Worm (Caenorhabditis elegans) whole organism, midembryonic: Measurements from ENCODE around the gene ZK563.2.

Source experiments
- T22C8.4 ChIP-seq: fragments of 200-800 bp; sonication (Bioruptor generic); IDR thresholded peaks from 2 replicates; pipeline ENCODE4 v1.3.6; 2022; ENCODE audit warnings: missing genetic modification characterization, missing compliant biosample characterization
- cog-1 ChIP-seq: sonication (generic microtip); optimal IDR thresholded peaks from 2 replicates; lab custom pipeline; 2016; ENCODE audit warnings: missing genetic modification characterization, missing compliant biosample characterization
- flt-1 ChIP-seq: fragments of 200-800 bp; sonication (Bioruptor generic); IDR thresholded peaks from 2 replicates; pipeline ENCODE4 v1.3.6; 2022; ENCODE audit warnings: missing genetic modification characterization, missing compliant biosample characterization
- klf-2 ChIP-seq: fragments of 200-800 bp; sonication (Bioruptor generic); conservative IDR thresholded peaks from 2 replicates; pipeline ENCODE4 v1.3.6; 2022; ENCODE audit warnings: missing genetic modification reagents, missing genetic modification characterization, missing compliant biosample characterization
- med-1 ChIP-seq: sonication (generic microtip); optimal IDR thresholded peaks from 2 replicates; lab custom pipeline; 2017; ENCODE audit warnings: missing genetic modification characterization, mild to moderate bottlenecking, missing compliant biosample characterization, antibody characterized with exemption, missing genetic modification reagents; ENCODE audit not compliant: insufficient read depth
- ref-1 ChIP-seq: fragments of 200-800 bp; sonication (Bioruptor generic); conservative IDR thresholded peaks from 2 replicates; pipeline ENCODE4 v1.3.6; 2022; ENCODE audit warnings: missing genetic modification reagents, missing genetic modification characterization, missing compliant biosample characterization
- tab-1 ChIP-seq: fragments of 200-800 bp; sonication (Bioruptor generic); IDR thresholded peaks from 2 replicates; pipeline ENCODE4 v1.3.6; 2022; ENCODE audit warnings: missing genetic modification characterization, missing compliant biosample characterization
- ztf-23 ChIP-seq: fragments of 200-800 bp; sonication (Bioruptor generic); IDR thresholded peaks from 2 replicates; pipeline ENCODE4 v1.3.6; 2022; ENCODE audit warnings: missing genetic modification reagents, missing genetic modification characterization, missing compliant biosample characterization
- ztf-29 ChIP-seq: fragments of 200-800 bp; sonication (Bioruptor generic); IDR thresholded peaks from 2 replicates; pipeline ENCODE4 v1.3.6; 2022; ENCODE audit warnings: missing genetic modification reagents, missing genetic modification characterization, missing compliant biosample characterization

Gene ZK563.2

ce11 chrX:3366782-3367181 lies 2.0 kb upstream of the ZK563.2 start:
- no peak for TF ChIP-seq klf-2 (GFP tag; lab: Robert Waterston, UW)
- no peak for TF ChIP-seq ztf-23 (GFP tag; lab: Robert Waterston, UW)
- no peak for TF ChIP-seq med-1
- no peak for TF ChIP-seq tab-1 (GFP tag; lab: Robert Waterston, UW)
- no peak for TF ChIP-seq flt-1
- no peak for TF ChIP-seq ref-1
- no peak for TF ChIP-seq T22C8.4 (GFP tag; lab: Robert Waterston, UW)
- no peak for TF ChIP-seq ztf-29
- no peak for TF ChIP-seq cog-1 (tag; lab: Kevin White, UChicago)

DNA sequence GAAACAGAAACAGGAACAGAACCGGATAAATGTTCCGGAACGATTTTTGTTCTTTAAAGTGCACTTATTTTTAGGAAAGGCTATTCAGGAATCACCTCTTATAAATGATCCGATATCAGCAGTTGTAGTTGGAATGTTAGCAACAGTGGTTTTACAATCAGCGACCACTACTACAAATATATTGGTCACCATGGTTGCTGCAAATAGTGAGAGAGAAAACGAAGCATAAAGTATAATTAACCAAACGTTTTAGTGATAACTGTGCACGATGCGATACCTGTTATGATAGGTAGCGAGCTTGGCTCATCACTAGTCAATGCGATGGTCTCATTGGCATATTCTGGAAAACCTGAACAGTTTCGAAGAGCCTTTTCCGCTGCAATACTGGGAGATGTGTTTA lies 683 bp downstream of the ZK563.2 start:
- no peak for TF ChIP-seq cog-1 (tag; lab: Kevin White, UChicago)
- no peak for TF ChIP-seq T22C8.4 (GFP tag; lab: Robert Waterston, UW)
- TF ChIP-seq ztf-23 (GFP tag; lab: Robert Waterston, UW): no peak
- no peak for TF ChIP-seq klf-2 (GFP tag; lab: Robert Waterston, UW)
- TF ChIP-seq ref-1: no peak
- TF ChIP-seq flt-1: no peak
- no peak for TF ChIP-seq med-1
- TF ChIP-seq ztf-29: no peak
- TF ChIP-seq tab-1 (GFP tag; lab: Robert Waterston, UW): no peak

DNA sequence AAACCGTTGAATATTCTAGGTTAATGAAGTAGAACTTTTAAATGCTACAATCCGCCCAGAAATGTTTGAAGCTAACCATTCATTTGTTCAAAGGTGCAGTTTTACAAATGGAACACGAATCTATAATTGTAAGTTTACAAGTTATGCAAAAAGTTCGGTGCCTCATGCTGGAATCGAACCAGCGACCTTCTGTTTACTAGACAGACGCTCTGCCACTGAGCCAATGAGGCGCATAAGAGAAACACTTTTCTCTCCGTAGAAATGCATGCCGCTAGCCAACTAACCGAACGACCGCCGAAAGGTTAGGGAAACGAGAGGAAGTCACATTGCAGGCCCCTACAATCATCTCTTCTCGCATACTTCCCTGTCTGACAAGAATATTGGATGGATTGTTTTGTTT lies 2.5 kb downstream of the ZK563.2 start:
- peak; percentile 78 for TF ChIP-seq cog-1 (tag; lab: Kevin White, UChicago)
- TF ChIP-seq ztf-23 (GFP tag; lab: Robert Waterston, UW): peak; percentile 92
- TF ChIP-seq tab-1 (GFP tag; lab: Robert Waterston, UW): peak; percentile 95
- peak; percentile 37 for TF ChIP-seq med-1
- TF ChIP-seq flt-1: peak; percentile 96
- TF ChIP-seq ztf-29: peak; percentile 95
- peak; percentile 95 for TF ChIP-seq T22C8.4 (GFP tag; lab: Robert Waterston, UW)
- TF ChIP-seq ref-1: peak; percentile 82
- TF ChIP-seq klf-2 (GFP tag; lab: Robert Waterston, UW): peak; percentile 94

- TF ChIP-seq klf-2 (GFP tag; lab: Robert Waterston, UW) (no peak), med-1 (no peak), ztf-23 (GFP tag; lab: Robert Waterston, UW) (0 out of 2 replicates have a peak, but pooled peaks have one; percentile 22), T22C8.4 (GFP tag; lab: Robert Waterston, UW) (no peak)
Measured at ce11 chrX:3374642-3375041, 5.9 kb downstream of the ZK563.2 start, which contains the start of gene clc-3. Gene clc-3, minus strand, starts transcription at chrX:3374742.

DNA sequence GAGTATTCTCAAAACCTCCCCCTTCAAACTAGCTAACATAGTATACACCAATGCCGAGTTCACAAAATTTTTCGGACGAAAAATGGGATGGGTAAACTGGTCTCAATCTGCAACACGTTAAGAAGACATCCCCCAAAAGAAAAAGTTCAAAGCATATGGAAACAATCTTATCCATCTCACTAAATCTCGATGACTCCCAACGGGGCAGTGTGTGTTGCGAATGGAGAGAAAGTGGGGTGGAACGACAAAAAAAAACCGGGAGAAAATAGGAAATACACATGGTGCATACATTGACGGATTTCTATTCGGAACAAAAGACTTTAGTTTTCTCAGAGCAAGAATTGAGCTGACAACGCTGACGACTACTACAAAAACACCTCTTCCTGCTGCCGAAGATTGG lies 6.6 kb downstream of the ZK563.2 start:
- TF ChIP-seq cog-1 (tag; lab: Kevin White, UChicago) (no peak), tab-1 (GFP tag; lab: Robert Waterston, UW) (no peak), T22C8.4 (GFP tag; lab: Robert Waterston, UW) (no peak), ztf-23 (GFP tag; lab: Robert Waterston, UW) (no peak), flt-1 (no peak), med-1 (no peak)

- TF ChIP-seq ztf-29 (no peak), ref-1 (no peak), T22C8.4 (GFP tag; lab: Robert Waterston, UW) (no peak), ztf-23 (GFP tag; lab: Robert Waterston, UW) (no peak), med-1 (no peak), cog-1 (tag; lab: Kevin White, UChicago) (no peak), klf-2 (GFP tag; lab: Robert Waterston, UW) (no peak), flt-1 (no peak), tab-1 (GFP tag; lab: Robert Waterston, UW) (no peak)
Measured at ce11 chrX:3379114-3379513, 10.4 kb downstream of the ZK563.2 start, which contains the start of gene sorf-1. Gene sorf-1, minus strand, starts transcription at chrX:3379248.

DNA sequence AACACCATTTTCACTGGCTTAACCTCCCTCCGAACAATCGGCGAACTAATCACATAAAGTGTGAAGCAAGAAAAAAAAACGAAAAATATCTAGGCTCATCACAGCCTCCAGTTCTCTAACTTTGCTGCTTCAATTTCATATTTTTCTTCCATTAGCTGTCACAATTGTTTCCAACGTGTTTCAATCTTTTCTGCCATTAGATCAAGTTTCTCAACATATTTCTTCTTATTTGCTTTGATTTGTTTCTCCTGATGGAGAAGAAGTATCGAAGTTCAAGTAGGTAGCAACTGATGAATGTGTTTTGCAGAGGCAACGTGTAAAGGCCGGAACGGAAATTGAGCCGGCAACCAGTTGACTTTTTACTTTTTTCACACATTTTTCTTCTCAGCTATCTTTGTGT lies 11.4 kb downstream of the ZK563.2 start, which contains the start of gene ZK563.7:
Gene ZK563.7, plus strand, starts transcription at position 301 of the 400 bp plus-strand sequence.
- TF ChIP-seq T22C8.4 (GFP tag; lab: Robert Waterston, UW): no peak
- TF ChIP-seq ztf-29: no peak
- no peak for TF ChIP-seq cog-1 (tag; lab: Kevin White, UChicago)
- TF ChIP-seq ref-1: no peak
- no peak for TF ChIP-seq ztf-23 (GFP tag; lab: Robert Waterston, UW)
- TF ChIP-seq med-1: no peak
- TF ChIP-seq tab-1 (GFP tag; lab: Robert Waterston, UW): no peak
- no peak for TF ChIP-seq flt-1
- TF ChIP-seq klf-2 (GFP tag; lab: Robert Waterston, UW): no peak

DNA sequence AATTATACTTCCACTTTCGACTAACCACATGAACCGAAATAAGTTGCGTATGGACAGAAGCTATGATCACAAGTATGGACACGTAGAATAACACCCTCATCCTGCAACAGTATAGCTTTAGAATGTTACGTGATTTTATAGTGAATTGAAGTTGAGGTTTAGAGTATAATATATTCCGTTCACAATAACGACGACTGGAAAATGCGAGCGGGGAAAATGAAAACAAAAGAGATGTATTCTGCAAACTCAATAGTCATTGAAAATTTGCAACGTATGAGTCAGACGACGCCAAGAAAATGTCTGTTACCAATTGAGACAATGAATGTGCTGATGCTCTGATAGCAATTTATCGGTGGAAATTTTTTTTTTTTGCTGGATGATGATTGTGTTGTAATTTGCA lies 16.6 kb downstream of the ZK563.2 start, which contains the start of gene acp-1:
Gene acp-1, minus strand, starts transcription at position 101 of the 400 bp plus-strand sequence.
- TF ChIP-seq T22C8.4 (GFP tag; lab: Robert Waterston, UW) (no peak), ztf-29 (no peak), flt-1 (no peak)

DNA sequence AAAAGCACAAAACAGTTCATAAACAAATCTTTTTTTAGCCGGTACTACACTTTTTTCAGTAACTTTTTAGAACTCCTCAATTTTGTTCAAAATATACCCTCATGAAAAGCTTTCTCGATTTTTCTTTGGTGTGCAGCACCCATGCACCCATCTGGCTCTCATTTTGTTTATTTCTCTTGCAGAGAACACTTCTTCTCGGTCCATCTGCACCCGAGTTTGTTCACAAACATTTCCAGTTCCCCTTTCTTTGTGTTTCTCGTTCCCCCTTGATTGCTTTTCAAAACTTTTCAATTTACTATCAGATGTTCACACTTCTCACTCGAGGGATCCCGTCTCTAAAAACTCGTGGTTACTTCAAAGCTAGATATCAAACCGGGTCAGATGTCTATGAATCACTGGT lies 24.8 kb downstream of the ZK563.2 start, which contains the start of gene slcf-2:
Gene slcf-2, plus strand, starts transcription at position 301 of the 400 bp plus-strand sequence.
- TF ChIP-seq med-1 (no peak), klf-2 (GFP tag; lab: Robert Waterston, UW) (no peak)

DNA sequence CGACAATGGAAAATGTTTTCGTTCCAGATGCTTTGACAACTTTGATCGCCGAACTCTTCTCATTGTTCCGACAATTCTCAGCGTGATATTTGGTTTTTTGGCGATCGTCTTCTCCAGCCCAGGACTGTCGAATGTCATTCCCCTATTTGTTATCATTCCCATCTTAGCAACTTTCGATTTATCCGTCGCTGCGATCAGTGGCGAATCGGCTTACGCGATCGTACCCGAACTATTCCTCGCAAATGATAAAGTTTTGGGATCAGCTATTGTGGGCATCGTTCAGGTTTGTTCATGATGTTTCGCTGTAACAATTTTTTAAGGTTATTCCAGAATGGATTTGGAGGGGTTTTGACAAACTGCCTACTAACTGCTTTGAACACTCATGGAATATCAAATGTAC lies 28.0 kb downstream of the ZK563.2 start:
- TF ChIP-seq med-1 (no peak), T22C8.4 (GFP tag; lab: Robert Waterston, UW) (no peak), cog-1 (tag; lab: Kevin White, UChicago) (no peak), klf-2 (GFP tag; lab: Robert Waterston, UW) (no peak), ref-1 (no peak), ztf-29 (no peak), flt-1 (no peak), ztf-23 (GFP tag; lab: Robert Waterston, UW) (no peak), tab-1 (GFP tag; lab: Robert Waterston, UW) (no peak)

ce11 chrX:3399917-3400316 lies 31.2 kb downstream of the ZK563.2 start, which contains the start of gene cht-1:
Gene cht-1, minus strand, starts transcription at chrX:3400017.
- TF ChIP-seq tab-1 (GFP tag; lab: Robert Waterston, UW): no peak
- no peak for TF ChIP-seq klf-2 (GFP tag; lab: Robert Waterston, UW)
- no peak for TF ChIP-seq ztf-23 (GFP tag; lab: Robert Waterston, UW)
- TF ChIP-seq T22C8.4 (GFP tag; lab: Robert Waterston, UW): no peak
- TF ChIP-seq med-1: no peak
- no peak for TF ChIP-seq ref-1
- no peak for TF ChIP-seq cog-1 (tag; lab: Kevin White, UChicago)
- TF ChIP-seq ztf-29: no peak
- no peak for TF ChIP-seq flt-1
